Worm (Caenorhabditis elegans): ENCODE data around the gene T14F9.2.

Gene T14F9.2

ce11 chrX:2233929-2234328 lies at the start of gene T14F9.2:
TSS of gene T14F9.2 (plus strand) at chrX:2234324.
- no peak for TF ChIP-seq gmeb-1 (tag; optimal IDR thresholded peaks at IDR 0.05)
- peak; percentile 72 for TF ChIP-seq C34F6.9 (tag; optimal IDR thresholded peaks at IDR 0.05)
- peak; percentile 60 for TF ChIP-seq crh-2 (tag; optimal IDR thresholded peaks at IDR 0.05)
- peak; percentile 37 for TF ChIP-seq F13H6.1 (tag; optimal IDR thresholded peaks at IDR 0.05)
- peak in 1 of 2 experiments; percentile 83 for TF ChIP-seq lsy-2 (tag; optimal IDR thresholded peaks at IDR 0.05)
- TF ChIP-seq fos-1 (tag; optimal IDR thresholded peaks at IDR 0.05), result peak; percentile 10
- no peak for TF ChIP-seq ZK546.5 (tag; optimal IDR thresholded peaks at IDR 0.05)
- TF ChIP-seq blmp-1 (tag; optimal IDR thresholded peaks at IDR 0.05; ENCODE audit: insufficient read depth), result no peak
- TF ChIP-seq unc-55 (GFP tag; optimal IDR thresholded peaks at IDR 0.05), result peak; percentile 74
- no peak for TF ChIP-seq unc-39 (tag; optimal IDR thresholded peaks at IDR 0.05)
- TF ChIP-seq nhr-23 (tag; optimal IDR thresholded peaks at IDR 0.05), result no peak
- TF ChIP-seq nhr-25 (tag; optimal IDR thresholded peaks at IDR 0.05), result peak; percentile 41
- no peak for TF ChIP-seq mbf-1 (tag; optimal IDR thresholded peaks at IDR 0.05)
- peak; percentile 24 for TF ChIP-seq sma-9 (GFP tag; optimal IDR thresholded peaks at IDR 0.05)
- no peak for TF ChIP-seq sma-9 (tag; optimal IDR thresholded peaks at IDR 0.05)
- TF ChIP-seq lin-13 (GFP tag; optimal IDR thresholded peaks at IDR 0.05), result peak; percentile 51
- peak; percentile 52 for TF ChIP-seq nhr-129 (tag; optimal IDR thresholded peaks at IDR 0.05)

- no peak for TF ChIP-seq nhr-6 (tag; optimal IDR thresholded peaks at IDR 0.05)
- peak; percentile 21 for TF ChIP-seq F13H6.1 (tag; optimal IDR thresholded peaks at IDR 0.05)
- TF ChIP-seq sma-9 (GFP tag; optimal IDR thresholded peaks at IDR 0.05), result peak; percentile 13
- no peak for TF ChIP-seq sma-9 (tag; optimal IDR thresholded peaks at IDR 0.05)
- no peak for TF ChIP-seq nhr-129 (tag; optimal IDR thresholded peaks at IDR 0.05)
Measured at ce11 chrX:2188885-2189284, 45.2 kb upstream of the T14F9.2 start.

ce11 chrX:2190740-2191139 lies 43.4 kb upstream of the T14F9.2 start:
- TF ChIP-seq nhr-11 (tag; optimal IDR thresholded peaks at IDR 0.05) (no peak), C34F6.9 (tag; optimal IDR thresholded peaks at IDR 0.05) (no peak), nhr-77 (tag; optimal IDR thresholded peaks at IDR 0.05) (no peak), peb-1 (tag; optimal IDR thresholded peaks at IDR 0.05) (no peak), blmp-1 (tag; optimal IDR thresholded peaks at IDR 0.05; ENCODE audit: insufficient read depth) (no peak)

ce11 chrX:2191925-2192554 lies 42.1 kb upstream of the T14F9.2 start, which contains the start of gene gap-1:
TSS of gene gap-1 (plus strand) at chrX:2192504.
- peak; percentile 11 for TF ChIP-seq egl-27 (tag; optimal IDR thresholded peaks at IDR 0.05)
- TF ChIP-seq gmeb-1 (tag; optimal IDR thresholded peaks at IDR 0.05), result no peak
- no peak for TF ChIP-seq lin-39 (tag; optimal IDR thresholded peaks at IDR 0.05)

ce11 chrX:2197444-2197843 lies 36.7 kb upstream of the T14F9.2 start:
- no peak for TF ChIP-seq C34F6.9 (tag; optimal IDR thresholded peaks at IDR 0.05)
- no peak for TF ChIP-seq aly-2 (tag; optimal IDR thresholded peaks at IDR 0.05)
- TF ChIP-seq ZK546.5 (tag; optimal IDR thresholded peaks at IDR 0.05), result no peak
- TF ChIP-seq ceh-82 (tag; optimal IDR thresholded peaks at IDR 0.05), result no peak
- TF ChIP-seq mdl-1 (tag; optimal IDR thresholded peaks at IDR 0.05), result no peak
- TF ChIP-seq lin-13 (GFP tag; optimal IDR thresholded peaks at IDR 0.05), result no peak
- no peak for TF ChIP-seq nhr-21 (tag; optimal IDR thresholded peaks at IDR 0.05)
- no peak for TF ChIP-seq ama-1 (optimal IDR thresholded peaks at IDR 0.05)
- no peak for TF ChIP-seq fos-1 (tag; optimal IDR thresholded peaks at IDR 0.05)
- no peak for TF ChIP-seq nhr-25 (tag; optimal IDR thresholded peaks at IDR 0.05)
- TF ChIP-seq gmeb-1 (tag; optimal IDR thresholded peaks at IDR 0.05), result no peak
- no peak for TF ChIP-seq egl-27 (tag; optimal IDR thresholded peaks at IDR 0.05)

- TF ChIP-seq snpc-4 (tag; optimal IDR thresholded peaks at IDR 0.05), result no peak
- TF ChIP-seq zag-1 (tag; optimal IDR thresholded peaks at IDR 0.05), result no peak
- TF ChIP-seq mab-5 (tag; optimal IDR thresholded peaks at IDR 0.05), result no peak
- no peak for TF ChIP-seq ama-1 (optimal IDR thresholded peaks at IDR 0.05)
- no peak for TF ChIP-seq ceh-82 (tag; optimal IDR thresholded peaks at IDR 0.05)
- no peak for TF ChIP-seq peb-1 (tag; optimal IDR thresholded peaks at IDR 0.05)
- TF ChIP-seq lin-11 (tag; optimal IDR thresholded peaks at IDR 0.05), result no peak
- TF ChIP-seq crh-2 (tag; optimal IDR thresholded peaks at IDR 0.05), result no peak
- no peak for TF ChIP-seq elt-3 (tag; optimal IDR thresholded peaks at IDR 0.05)
- no peak for TF ChIP-seq nhr-129 (tag; optimal IDR thresholded peaks at IDR 0.05)
- TF ChIP-seq nhr-10 (tag; optimal IDR thresholded peaks at IDR 0.05), result no peak
- TF ChIP-seq fos-1 (tag; optimal IDR thresholded peaks at IDR 0.05), result no peak
- TF ChIP-seq lsy-2 (tag; optimal IDR thresholded peaks at IDR 0.05), result no peak
- TF ChIP-seq nhr-11 (tag; optimal IDR thresholded peaks at IDR 0.05), result no peak
- TF ChIP-seq blmp-1 (tag; optimal IDR thresholded peaks at IDR 0.05; ENCODE audit: insufficient read depth), result no peak
- no peak for TF ChIP-seq lin-13 (GFP tag; optimal IDR thresholded peaks at IDR 0.05)
- TF ChIP-seq sma-3 (GFP tag; optimal IDR thresholded peaks at IDR 0.05), result no peak
- no peak for TF ChIP-seq ztf-1 (GFP tag; conservative IDR thresholded peaks at IDR 0.05)
- no peak for TF ChIP-seq C34F6.9 (tag; optimal IDR thresholded peaks at IDR 0.05)
- TF ChIP-seq sem-4 (tag; optimal IDR thresholded peaks at IDR 0.05), result no peak
Measured at ce11 chrX:2199140-2199539, 35.0 kb upstream of the T14F9.2 start, which contains the start of gene T24C12.1. TSS of gene T24C12.1 (plus strand) at chrX:2199440.

All from whole organism, L2 larva.